Fruit fly (Drosophila melanogaster) Kc167 (cell line): ENCODE measurements around the gene kni.

ENCODE experiments used
- Myc ChIP-seq: fragments of >200 bp; optimal IDR thresholded peaks from 2 replicates; lab custom pipeline; 2017; ENCODE audit warnings: missing external identifiers
- Sin3A ChIP-seq: fragments of >200 bp; optimal IDR thresholded peaks from 2 replicates; lab custom pipeline; 2018; ENCODE audit warnings: missing external identifiers
- h ChIP-seq: fragments of >200 bp; optimal IDR thresholded peaks from 3 replicates; lab custom pipeline; 2018; ENCODE audit warnings: missing external identifiers
- insv ChIP-seq: fragments of >200 bp; optimal IDR thresholded peaks from 3 replicates; lab custom pipeline; 2018; ENCODE audit warnings: missing external identifiers
- psq ChIP-seq: fragments of >200 bp; optimal IDR thresholded peaks from 2 replicates; lab custom pipeline; 2017; ENCODE audit warnings: missing external identifiers
- ttk ChIP-seq: sonication (Bioruptor generic); optimal IDR thresholded peaks from 2 replicates; lab custom pipeline; 2017; ENCODE audit warnings: missing external identifiers

The kni gene

DNA sequence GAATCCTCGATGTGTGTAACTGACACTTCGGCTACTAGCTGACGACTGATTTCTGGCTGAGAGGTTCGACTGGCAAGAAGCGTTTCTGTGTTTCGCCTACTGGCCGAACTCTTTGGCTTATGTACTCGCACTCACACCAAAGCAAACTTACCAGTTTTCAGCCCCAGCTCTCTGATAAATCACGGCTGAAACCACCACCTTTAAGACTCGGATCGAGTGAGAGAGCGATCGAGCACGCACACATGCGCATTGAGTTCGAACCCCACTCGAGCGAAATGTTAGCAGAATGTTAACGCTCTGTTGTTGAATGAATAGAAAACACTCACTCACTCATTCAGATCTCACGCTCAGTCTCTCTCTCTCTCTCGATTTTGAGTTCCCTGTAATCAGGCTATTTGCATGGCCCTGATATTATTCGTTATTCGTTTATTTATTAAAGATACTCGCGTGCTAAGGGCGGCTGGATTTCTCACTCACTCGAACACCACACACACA is at the start of gene kni:
Gene kni (minus strand): TSS at position 51 of the 495 bp plus-strand sequence.
- TF ChIP-seq h (lab: Kevin White, UChicago) (no peak), Myc (lab: Kevin White, UChicago) (no peak), Sin3A (no peak), psq (lab: Kevin White, UChicago) (no peak), insv (lab: Kevin White, UChicago) (no peak), ttk (no peak)

DNA sequence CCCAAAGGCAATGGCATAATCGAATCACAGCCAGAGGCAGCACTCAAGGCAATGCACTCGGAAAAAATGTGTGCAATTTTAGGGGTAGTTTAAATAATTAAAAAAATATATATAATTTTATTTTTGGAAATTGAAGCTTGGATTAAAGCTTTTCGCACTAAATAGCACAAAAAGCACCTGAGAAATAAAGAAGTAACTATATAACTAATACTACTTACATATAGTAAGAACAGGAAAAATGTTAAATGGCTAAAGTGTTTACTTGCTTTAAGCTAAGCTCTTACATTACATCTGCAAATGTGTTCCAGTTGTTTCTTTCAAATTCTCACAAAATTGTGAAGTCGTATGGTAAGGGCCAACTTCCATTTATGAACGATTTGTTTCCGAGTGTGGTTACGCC is 44.2 kb upstream of the kni start, which contains the start of gene Gr77a:
Gene Gr77a (minus strand): TSS at position 17 of the 400 bp plus-strand sequence.
- no peak for TF ChIP-seq Sin3A
- no peak for TF ChIP-seq h (lab: Kevin White, UChicago)
- TF ChIP-seq psq (lab: Kevin White, UChicago): no peak
- no peak for TF ChIP-seq ttk
- TF ChIP-seq Myc (lab: Kevin White, UChicago): no peak
- TF ChIP-seq insv (lab: Kevin White, UChicago): no peak

DNA sequence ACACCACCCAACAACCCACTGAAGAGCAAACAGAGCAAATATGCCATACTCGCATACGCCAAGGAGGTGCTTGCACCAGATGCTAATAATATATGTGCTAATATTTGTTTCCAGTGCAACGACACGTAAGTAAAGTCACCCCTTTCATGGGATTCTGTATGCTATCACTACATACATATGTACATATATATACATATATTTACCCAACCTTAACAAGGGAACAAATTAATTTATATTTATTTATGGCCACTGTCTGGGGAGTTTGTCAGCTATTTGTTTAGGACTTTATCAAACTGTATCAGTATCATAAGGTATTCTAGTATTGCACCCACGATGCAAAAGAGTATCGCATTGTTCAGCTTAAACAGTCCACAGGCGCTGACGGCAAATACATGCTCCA is 42.2 kb upstream of the kni start:
- TF ChIP-seq Myc (lab: Kevin White, UChicago) (no peak), psq (lab: Kevin White, UChicago) (no peak), insv (lab: Kevin White, UChicago) (no peak), Sin3A (no peak), ttk (no peak), h (lab: Kevin White, UChicago) (no peak)

DNA sequence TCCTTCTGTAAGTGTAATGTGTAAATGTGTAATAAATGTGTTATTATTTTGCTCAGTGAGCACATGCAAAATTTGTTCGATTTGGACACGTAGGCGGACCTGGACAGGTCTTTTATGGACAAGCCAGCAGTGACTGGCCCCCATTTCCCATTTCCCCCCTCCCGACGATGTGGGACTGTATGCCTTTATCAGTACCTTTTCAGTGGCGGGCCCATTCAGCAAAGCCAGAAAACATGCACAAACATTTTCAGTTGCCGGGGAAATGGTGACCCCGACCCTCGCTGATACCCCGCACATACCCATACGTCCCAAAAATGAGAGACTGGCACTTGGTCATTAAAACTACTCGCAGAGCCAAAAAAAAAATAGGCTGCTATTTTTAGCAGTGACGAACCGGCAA is 41.1 kb upstream of the kni start:
- no peak for TF ChIP-seq Myc (lab: Kevin White, UChicago)
- TF ChIP-seq psq (lab: Kevin White, UChicago): no peak

DNA sequence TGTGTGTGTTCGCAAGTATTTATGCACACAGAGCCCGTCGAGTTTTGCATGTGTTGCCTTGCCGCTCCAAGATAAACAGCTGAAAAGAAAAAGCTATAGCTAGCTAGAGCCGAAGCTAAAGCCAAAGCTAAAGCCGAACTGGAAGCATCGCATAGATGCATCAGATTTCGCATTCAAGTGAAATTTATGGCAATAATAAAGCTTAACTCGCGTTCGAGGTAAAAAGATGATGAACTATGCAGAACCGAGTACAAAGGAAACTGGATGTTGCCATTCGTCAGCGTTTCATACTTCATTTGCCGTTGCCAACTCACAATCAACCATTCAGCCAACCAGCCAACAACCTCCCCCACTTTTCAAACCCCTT is 39.1 kb upstream of the kni start:
- TF ChIP-seq psq (lab: Kevin White, UChicago) (no peak), Sin3A (no peak), insv (lab: Kevin White, UChicago) (no peak), Myc (lab: Kevin White, UChicago) (no peak), ttk (no peak), h (lab: Kevin White, UChicago) (no peak)

DNA sequence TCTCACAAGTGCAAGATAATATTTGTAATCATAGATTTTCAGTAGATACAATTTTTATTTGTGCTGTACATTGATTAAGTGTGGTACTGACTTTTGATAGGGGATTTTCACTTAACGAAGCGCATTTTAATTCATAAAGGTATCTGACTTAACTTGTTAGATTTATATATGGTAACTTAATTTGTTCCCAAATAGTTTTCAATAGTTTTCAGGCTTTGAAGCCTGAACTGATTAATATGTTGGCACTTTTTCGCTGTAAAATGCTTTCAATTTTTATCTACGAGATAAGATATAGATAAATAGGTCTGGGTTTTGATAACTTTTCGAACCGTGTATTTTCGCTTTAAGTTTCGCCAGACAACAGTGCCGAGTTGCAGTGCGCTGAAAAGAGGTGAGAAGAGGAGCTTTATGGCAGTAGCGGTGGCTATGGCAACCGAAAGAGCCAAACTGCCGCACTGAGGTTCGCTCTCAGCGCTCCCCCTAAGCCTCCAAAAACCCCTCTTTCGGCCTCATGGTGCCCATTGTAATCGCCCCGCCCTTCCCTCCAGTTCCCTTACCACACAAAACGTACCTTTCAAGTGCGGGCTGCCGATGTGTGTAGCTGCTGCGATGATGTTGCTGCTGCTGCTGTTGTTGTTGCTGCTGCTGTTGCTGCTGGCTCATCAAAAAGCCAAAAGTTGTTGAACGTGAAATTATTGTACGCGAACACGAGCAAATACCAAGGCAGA is 38.5 kb upstream of the kni start:
- no peak for TF ChIP-seq Sin3A
- no peak for TF ChIP-seq Myc (lab: Kevin White, UChicago)
- no peak for TF ChIP-seq ttk
- TF ChIP-seq psq (lab: Kevin White, UChicago): no peak
- TF ChIP-seq h (lab: Kevin White, UChicago): no peak
- TF ChIP-seq insv (lab: Kevin White, UChicago): no peak

DNA sequence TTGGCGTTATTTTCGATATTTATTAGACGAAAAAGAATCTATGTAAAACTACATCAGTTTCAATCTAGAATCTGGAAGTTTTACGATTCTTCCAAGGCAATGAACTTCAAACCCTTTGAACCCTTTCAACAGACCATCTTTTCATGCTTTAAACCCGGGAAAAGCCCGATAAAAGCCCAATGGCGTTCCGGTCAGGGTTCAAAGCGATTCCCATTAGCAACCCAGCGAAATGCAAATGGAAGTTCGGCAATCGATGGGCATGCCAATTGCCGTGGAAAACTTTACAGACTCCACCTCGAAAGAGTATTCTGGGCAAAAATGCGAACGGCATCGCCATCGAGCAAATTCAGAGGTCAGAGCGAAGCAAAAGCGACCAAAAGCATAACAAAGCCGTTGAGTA is 37.3 kb upstream of the kni start:
- no peak for TF ChIP-seq insv (lab: Kevin White, UChicago)
- no peak for TF ChIP-seq Sin3A
- TF ChIP-seq ttk: no peak
- TF ChIP-seq Myc (lab: Kevin White, UChicago): no peak
- TF ChIP-seq h (lab: Kevin White, UChicago): no peak
- no peak for TF ChIP-seq psq (lab: Kevin White, UChicago)

DNA sequence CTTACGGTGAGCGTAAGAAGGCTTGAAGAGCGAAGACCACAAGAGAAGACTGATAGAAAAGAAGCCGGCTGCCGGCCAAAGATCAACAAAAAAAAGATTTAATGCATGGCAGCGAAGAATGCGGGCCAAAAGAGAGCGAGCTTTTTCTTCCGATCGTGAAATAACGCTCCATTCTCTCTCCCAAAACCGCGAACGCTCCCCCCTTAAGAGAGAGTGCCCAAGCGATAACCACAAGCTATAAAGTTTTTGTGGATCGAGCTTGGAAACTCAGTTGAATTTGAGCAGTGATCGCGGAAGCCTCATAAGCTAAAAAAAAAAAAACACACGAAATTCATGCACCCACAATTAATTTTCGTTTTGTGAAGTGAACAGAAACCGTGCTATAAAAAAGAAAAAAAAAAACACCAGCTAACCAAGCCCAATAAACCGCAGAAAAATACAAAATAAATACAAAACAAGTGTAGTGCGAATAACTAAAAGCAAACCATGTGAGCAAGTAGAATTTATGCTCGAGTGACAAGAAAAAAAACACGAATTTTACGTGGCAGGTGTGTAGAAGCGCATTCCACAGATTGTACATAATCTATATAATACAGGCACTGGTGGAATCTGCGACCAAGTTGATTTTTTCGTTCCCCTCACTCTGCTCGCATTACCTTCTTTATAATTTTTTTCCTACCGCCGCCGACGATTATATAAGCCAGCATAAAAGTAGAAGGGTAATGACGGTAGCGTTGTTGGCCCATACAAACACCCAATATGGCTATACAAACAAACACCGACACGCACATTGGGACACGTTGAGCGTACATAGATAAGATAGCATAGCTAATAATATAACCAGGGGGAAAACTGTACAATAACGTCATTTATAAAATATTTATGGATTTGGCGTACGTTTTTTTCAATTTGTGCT is 35.4 kb upstream of the kni start, which contains the start of gene CG13252:
Gene CG13252 (plus strand): TSS at position 269 of the 916 bp plus-strand sequence.
- no peak for TF ChIP-seq Sin3A
- no peak for TF ChIP-seq Myc (lab: Kevin White, UChicago)
- no peak for TF ChIP-seq h (lab: Kevin White, UChicago)
- TF ChIP-seq insv (lab: Kevin White, UChicago): no peak
- no peak for TF ChIP-seq psq (lab: Kevin White, UChicago)
- no peak for TF ChIP-seq ttk

DNA sequence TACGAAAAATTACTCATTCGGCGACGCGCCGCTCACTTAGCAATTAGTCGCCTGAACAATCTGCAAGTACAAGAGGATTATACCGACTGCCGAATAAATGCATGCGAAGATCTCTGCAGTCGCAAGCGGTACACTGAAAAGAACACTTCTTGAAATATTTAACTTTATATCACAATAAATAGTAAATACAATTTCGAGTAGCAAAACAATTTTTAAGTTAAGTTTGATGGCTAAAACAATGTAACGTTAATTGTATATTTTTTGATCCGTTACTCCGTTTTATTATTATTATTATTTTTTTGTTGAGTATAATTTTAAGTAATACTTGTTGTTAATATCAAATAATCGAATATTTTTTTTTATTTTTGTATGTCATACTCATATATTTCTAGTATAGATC is 34.2 kb upstream of the kni start:
- TF ChIP-seq Sin3A: no peak
- TF ChIP-seq psq (lab: Kevin White, UChicago): no peak
- no peak for TF ChIP-seq h (lab: Kevin White, UChicago)
- TF ChIP-seq ttk: no peak
- TF ChIP-seq Myc (lab: Kevin White, UChicago): no peak
- no peak for TF ChIP-seq insv (lab: Kevin White, UChicago)

DNA sequence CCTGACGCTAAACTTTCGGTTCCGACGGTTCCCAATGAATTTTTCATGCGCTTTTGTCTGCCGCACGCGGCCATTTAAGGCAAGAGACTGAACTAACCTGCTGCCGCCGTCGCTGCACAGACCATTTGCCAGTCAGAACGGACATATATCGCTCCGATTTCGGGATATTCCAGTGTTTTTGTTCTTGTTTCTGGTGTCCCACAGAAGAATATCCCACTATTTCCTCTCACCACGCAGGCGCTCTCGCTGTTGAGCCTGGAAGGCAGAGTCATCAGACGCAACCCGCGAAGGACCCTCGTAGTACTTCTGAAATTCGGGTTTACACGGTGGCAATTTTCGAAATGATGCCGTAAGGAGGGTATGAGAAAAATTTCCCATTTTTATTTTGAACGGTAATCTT is 23.9 kb upstream of the kni start, which contains the start of gene cmpy:
Gene cmpy (minus strand): TSS at position 101 of the 400 bp plus-strand sequence.
- TF ChIP-seq psq (lab: Kevin White, UChicago) (no peak), Sin3A (no peak), insv (lab: Kevin White, UChicago) (no peak), h (lab: Kevin White, UChicago) (no peak), ttk (no peak), Myc (lab: Kevin White, UChicago) (no peak)

DNA sequence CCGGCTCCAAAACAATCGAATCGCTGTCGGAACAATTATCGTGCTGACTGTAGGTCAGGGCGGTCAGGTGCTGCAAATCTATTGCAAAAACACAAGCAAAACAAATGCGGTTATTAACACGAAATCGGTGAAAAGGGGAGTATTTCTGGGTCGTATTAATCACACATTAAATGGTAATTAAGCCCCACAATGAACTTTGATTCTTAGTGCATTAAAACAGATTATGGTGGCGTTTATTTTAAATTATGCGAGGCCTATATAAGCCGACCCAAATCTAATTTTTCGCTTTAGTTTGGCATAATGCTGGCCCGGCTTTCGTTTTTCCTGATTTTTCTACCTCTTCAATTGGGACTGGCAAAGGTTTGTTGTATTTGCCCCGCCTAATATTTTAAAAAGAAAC is 18.6 kb upstream of the kni start, which contains the start of gene CG34260:
Gene CG34260 (plus strand): TSS at position 301 of the 400 bp plus-strand sequence.
- TF ChIP-seq Sin3A (no peak), Myc (lab: Kevin White, UChicago) (no peak), h (lab: Kevin White, UChicago) (no peak), ttk (no peak), insv (lab: Kevin White, UChicago) (no peak), psq (lab: Kevin White, UChicago) (no peak)
